Fruit fly (Drosophila melanogaster) S2 (cell line): ENCODE results near the gene CG31804.

ENCODE experiments used
- CG8478 ChIP-seq: fragments of >200 bp; optimal IDR thresholded peaks from 2 replicates; lab custom pipeline; 2018
- CTCF ChIP-seq, 2 experiments: fragments of >200 bp; optimal IDR thresholded peaks; 2 replicates each; lab custom pipeline; 2018

DNA sequence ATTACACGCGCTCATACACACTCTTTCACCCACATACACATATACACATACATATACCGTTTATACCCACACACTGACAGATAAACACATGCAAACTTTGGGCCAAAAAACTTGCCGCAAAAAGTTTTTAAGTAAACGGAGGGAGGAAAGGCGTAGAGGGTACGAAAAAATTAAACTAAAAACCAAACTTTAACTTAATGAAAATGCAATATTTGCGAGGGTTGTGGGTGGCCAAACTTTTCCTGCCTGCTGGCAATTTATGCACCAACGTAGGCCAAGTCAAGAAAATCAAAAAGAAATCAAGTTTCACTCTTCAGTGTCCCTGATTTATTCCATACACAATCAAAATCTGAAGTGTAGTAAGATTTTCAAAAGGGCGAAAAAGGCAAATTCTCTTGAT is at the start of gene CG31804:
- TF ChIP-seq CTCF (optimal IDR thresholded peaks at IDR 0.05; lab: Kevin White, UChicago) (no peak), CG8478 (lab: Kevin White, UChicago) (no peak)
